Worm (Caenorhabditis elegans): ENCODE measurements around the gene C29G2.6.
"Not testable (repeated sequence)": the region's sequence is repeated elsewhere in the genome, so short reads cannot be mapped to it uniquely, and the experiment has no call there.

C29G2.6 gene

DNA sequence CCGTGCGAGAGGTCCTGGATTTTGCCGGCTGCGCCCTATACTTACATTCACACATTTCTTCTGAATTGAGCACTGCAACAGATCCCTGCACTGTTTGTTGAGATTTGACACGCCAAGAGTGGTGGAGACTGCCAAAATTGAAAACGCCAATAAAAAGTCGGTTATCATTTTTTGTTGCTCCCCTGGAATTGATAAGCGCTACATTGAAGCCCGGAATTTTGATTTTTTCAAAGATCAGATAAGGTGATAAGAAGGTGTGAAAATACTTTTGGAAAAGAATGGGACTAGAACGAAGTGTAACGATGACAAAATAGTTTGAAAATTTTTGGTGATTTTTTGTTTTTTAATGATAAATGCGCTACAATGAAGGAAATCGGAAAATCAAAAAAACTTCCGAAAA is at the start of gene C29G2.6:
C29G2.6 (minus strand) TSS at position 182 of the 400 bp plus-strand sequence.
- TF ChIP-seq tbx-11 (GFP tag; IDR thresholded peaks at IDR 0.05) (no peak), hmg-4 (GFP tag; optimal IDR thresholded peaks at IDR 0.05) (no peak), tbx-37 (GFP tag; conservative IDR thresholded peaks at IDR 0.05) (no peak), hmbx-1 (tag; optimal IDR thresholded peaks at IDR 0.05) (no peak), F13C5.2 (tag; optimal IDR thresholded peaks at IDR 0.05) (no peak), hnd-1 (tag; optimal IDR thresholded peaks at IDR 0.05) (no peak), B0310.2 (tag; optimal IDR thresholded peaks at IDR 0.05) (no peak)

DNA sequence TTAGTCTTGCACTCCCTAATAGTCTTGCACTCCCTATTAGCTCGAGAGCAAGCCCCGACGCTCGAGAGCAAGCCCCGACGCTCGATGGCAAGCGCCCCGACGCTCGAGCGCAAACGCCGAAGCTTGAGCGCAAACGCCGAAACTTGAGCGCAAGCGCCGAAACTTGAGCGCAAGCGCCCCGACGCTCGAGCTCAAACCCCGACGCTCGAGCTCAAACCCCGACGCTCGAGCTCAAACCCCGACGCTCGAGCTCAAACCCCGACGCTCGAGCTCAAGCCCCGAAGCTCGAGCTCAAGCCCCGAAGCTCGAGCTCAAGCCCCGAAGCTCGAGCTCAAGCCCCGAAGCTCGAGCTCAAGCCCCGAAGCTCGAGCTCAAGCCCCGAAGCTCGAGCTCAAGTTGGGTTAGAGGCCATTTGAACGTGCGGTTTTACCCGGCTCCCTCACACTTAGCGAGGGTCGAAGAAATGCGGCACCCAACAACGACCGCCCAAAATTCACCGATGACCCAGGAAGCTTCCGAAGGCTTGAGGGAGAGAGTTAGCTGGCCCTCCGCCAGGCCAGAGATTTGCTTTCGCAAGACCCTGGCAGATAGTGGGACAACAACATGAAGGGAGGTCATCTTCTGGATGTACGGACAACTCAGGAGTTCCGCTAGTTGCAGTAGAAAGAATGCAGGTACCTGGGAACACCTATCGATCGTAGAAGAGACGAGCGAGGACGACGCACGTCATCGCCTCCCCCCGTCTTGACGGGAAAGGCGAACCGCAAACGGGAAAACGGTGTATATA is 49.3 kb upstream of the C29G2.6 start:
- TF ChIP-seq pes-1 (GFP tag; IDR thresholded peaks at IDR 0.05), result 0 out of 2 replicates have a peak, but pooled peaks have one; percentile 11
- peak; percentile 29; the same call in 1 of the 2 replicates for TF ChIP-seq flt-1 (GFP tag; IDR thresholded peaks at IDR 0.05)

DNA sequence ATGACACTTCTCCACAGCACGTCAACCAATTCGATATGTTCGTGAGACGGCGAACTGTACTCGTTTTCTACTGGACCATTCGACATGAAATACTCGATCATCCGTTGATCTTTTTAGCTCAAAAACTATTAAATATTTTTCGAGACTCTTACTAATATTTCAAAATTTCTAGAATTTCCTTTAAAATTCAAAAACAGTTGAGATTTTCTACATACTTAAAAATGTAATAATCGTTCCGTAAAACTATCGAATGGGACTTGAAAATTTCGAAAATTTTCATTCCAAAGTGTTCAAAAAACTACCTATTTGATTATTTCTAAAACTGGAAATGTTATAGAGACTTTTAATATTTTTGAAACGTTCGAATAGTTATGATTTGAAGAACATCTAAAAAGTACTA is 39.7 kb upstream of the C29G2.6 start, which contains the start of gene sknr-1:
sknr-1 (minus strand) TSS at position 101 of the 400 bp plus-strand sequence.
- not testable (repeated sequence) for TF ChIP-seq hmbx-1 (tag; optimal IDR thresholded peaks at IDR 0.05); ceh-13 (GFP tag; optimal IDR thresholded peaks at IDR 0.05); ets-7 (tag; optimal IDR thresholded peaks at IDR 0.05)

DNA sequence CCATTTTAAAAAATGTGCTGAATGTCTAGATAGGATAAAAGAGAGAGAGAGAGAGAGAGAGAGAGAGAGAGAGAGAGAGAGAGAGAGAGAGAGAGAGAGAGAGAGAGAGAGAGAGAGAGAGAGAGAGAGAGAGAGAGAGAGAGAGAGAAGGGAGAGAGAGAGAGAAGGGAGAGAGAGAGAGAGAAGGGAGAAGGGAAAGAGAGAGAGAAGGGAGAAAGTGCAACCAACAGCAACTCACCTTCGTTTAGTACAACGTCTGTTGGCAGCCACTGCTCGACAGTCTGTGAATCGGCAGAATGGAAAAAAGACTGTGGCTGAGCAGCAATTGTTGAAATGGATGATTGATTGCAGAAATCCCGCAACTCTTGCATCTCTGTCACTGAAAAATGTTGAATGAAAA is 38.1 kb upstream of the C29G2.6 start:
- TF ChIP-seq flt-1 (GFP tag; IDR thresholded peaks at IDR 0.05), result peak; percentile 27; the same call in 1 of the 2 replicates
- TF ChIP-seq tbx-37 (GFP tag; conservative IDR thresholded peaks at IDR 0.05), result no peak
- no peak for TF ChIP-seq sea-1 (GFP tag; conservative IDR thresholded peaks at IDR 0.05)

DNA sequence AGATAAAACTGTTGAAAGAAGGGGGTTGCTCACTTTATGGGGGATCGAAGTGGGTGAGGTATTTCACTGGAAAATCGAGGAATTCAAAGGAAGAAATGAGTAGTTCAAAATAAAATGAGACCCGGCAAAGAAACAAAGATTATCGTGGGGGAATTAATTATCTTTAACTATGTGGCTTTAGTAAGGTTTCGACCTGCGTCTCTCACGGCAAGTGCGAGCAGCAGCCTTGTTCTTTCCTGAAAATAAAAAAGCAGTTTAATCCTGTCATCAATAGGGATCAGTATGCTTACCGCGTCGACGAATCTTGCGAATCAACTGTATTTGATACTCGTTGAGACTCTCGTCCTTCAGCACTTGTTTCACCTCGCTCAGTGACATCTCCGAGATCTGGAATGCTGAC is 36.2 kb upstream of the C29G2.6 start, which contains the start of gene srh-271:
srh-271 (minus strand) TSS at position 101 of the 400 bp plus-strand sequence.
- TF ChIP-seq aly-1 (tag; optimal IDR thresholded peaks at IDR 0.05), result no peak
- TF ChIP-seq hmg-4 (GFP tag; optimal IDR thresholded peaks at IDR 0.05), result no peak
- TF ChIP-seq B0310.2 (tag; optimal IDR thresholded peaks at IDR 0.05), result no peak
- no peak for TF ChIP-seq pes-1 (GFP tag; IDR thresholded peaks at IDR 0.05)
- no peak for TF ChIP-seq F13C5.2 (tag; optimal IDR thresholded peaks at IDR 0.05)
- no peak for TF ChIP-seq ceh-36 (tag; optimal IDR thresholded peaks at IDR 0.05)
- TF ChIP-seq hnd-1 (tag; optimal IDR thresholded peaks at IDR 0.05), result no peak
- no peak for TF ChIP-seq ets-7 (tag; optimal IDR thresholded peaks at IDR 0.05)
- no peak for TF ChIP-seq tra-4 (tag; optimal IDR thresholded peaks at IDR 0.05)
- TF ChIP-seq ceh-13 (GFP tag; optimal IDR thresholded peaks at IDR 0.05), result no peak
- TF ChIP-seq tbx-11 (GFP tag; IDR thresholded peaks at IDR 0.05), result no peak
- TF ChIP-seq tbx-37 (GFP tag; conservative IDR thresholded peaks at IDR 0.05), result no peak
- TF ChIP-seq scrt-1 (GFP tag; IDR thresholded peaks at IDR 0.05), result no peak

DNA sequence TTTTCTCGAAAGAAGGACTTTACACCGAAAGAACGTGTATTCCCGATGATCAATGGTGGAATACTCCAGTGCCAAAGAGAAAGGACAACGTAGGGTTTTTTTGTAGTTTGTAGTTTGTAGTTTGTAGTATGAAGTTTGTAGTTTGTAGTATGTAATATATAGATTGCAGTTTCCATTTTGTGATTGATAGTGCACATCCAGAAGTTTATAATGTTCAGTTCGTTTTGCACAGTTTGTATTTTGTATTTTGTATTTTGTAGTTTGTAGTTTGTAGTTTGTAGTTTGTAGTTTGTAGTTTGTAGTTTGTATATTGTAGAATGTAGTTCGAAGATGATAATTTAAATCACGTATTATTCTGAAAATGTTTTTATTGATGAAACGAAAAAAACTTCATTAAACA is 31.8 kb upstream of the C29G2.6 start:
- no peak for TF ChIP-seq sea-1 (GFP tag; conservative IDR thresholded peaks at IDR 0.05)
- TF ChIP-seq tbx-11 (GFP tag; IDR thresholded peaks at IDR 0.05), result 0 out of 2 replicates have a peak, but pooled peaks have one; percentile 13

DNA sequence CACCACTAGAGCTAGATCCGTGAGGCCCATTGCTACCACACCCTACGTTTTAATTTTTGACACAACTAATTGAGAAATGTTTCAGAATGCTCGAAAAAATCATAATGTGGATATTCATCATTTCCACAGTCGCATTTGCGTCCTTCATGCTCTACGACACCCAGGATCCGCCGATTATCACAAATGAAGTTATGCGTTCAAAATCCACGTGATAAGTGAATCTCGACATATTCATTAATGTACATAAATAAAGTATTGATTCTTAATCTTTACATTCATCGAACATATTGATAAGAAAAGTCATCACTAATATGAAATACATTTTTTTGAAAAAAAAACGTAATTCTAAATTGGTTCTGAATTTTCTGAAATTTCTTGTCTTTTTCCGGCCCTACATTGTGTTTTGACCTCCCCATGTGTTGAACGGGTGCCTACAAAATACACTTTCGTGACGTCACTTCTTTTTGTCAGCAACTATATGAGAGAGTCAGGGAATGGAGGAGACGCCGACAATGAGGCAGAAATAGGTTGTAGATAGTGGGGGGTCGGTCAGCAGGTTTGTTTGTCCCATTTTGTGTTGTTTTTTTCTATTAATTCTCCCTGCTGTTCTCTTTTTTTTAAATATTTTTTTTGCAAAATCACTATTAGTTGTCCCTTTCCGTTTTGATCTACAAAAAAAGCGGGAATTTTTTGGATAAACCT is 29.4 kb upstream of the C29G2.6 start, which contains the start of gene F53E10.1:
F53E10.1 (plus strand) TSS at position 325 of the 702 bp plus-strand sequence.
- no peak for TF ChIP-seq flt-1 (GFP tag; IDR thresholded peaks at IDR 0.05)
- no peak for TF ChIP-seq sea-1 (GFP tag; conservative IDR thresholded peaks at IDR 0.05)
- no peak for TF ChIP-seq ets-7 (tag; optimal IDR thresholded peaks at IDR 0.05)
- TF ChIP-seq ceh-13 (GFP tag; optimal IDR thresholded peaks at IDR 0.05), result no peak
- no peak for TF ChIP-seq hmg-4 (GFP tag; optimal IDR thresholded peaks at IDR 0.05)
- no peak for TF ChIP-seq F13C5.2 (tag; optimal IDR thresholded peaks at IDR 0.05)
- no peak for TF ChIP-seq scrt-1 (GFP tag; IDR thresholded peaks at IDR 0.05)
- no peak for TF ChIP-seq B0310.2 (tag; optimal IDR thresholded peaks at IDR 0.05)
- TF ChIP-seq aly-1 (tag; optimal IDR thresholded peaks at IDR 0.05), result no peak
- TF ChIP-seq ceh-36 (tag; optimal IDR thresholded peaks at IDR 0.05), result no peak
- no peak for TF ChIP-seq hnd-1 (tag; optimal IDR thresholded peaks at IDR 0.05)
- no peak for TF ChIP-seq hmbx-1 (tag; optimal IDR thresholded peaks at IDR 0.05)
- TF ChIP-seq tbx-11 (GFP tag; IDR thresholded peaks at IDR 0.05), result no peak
- no peak for TF ChIP-seq tbx-37 (GFP tag; conservative IDR thresholded peaks at IDR 0.05)
- no peak for TF ChIP-seq pes-1 (GFP tag; IDR thresholded peaks at IDR 0.05)

DNA sequence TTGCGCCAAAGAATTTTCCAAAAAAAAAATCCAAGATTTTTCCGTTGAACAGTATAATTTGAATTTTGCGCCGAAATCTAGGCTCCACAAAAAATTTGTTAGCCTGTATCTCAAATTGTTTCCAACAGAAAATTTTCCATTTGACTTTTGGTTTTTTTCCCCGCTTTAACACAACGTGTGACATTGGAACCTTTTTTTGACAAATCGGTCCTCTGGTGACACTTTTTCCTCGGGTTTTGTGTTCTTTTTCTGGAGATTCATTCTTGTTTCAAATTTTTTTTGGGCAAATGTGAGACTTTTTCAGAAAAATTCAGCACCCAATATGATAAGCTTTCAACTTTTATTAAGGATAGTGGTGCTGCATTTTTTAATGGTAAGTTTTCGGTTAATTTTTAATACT is 22.6 kb upstream of the C29G2.6 start, which contains the start of gene acr-17:
acr-17 (plus strand) TSS at position 301 of the 400 bp plus-strand sequence.
- TF ChIP-seq aly-1 (tag; optimal IDR thresholded peaks at IDR 0.05) (no peak), hnd-1 (tag; optimal IDR thresholded peaks at IDR 0.05) (no peak), flt-1 (GFP tag; IDR thresholded peaks at IDR 0.05) (no peak), tra-4 (tag; optimal IDR thresholded peaks at IDR 0.05) (no peak), hmbx-1 (tag; optimal IDR thresholded peaks at IDR 0.05) (no peak), B0310.2 (tag; optimal IDR thresholded peaks at IDR 0.05) (no peak), F13C5.2 (tag; optimal IDR thresholded peaks at IDR 0.05) (no peak), ama-1 (optimal IDR thresholded peaks at IDR 0.05) (no peak), ceh-36 (tag; optimal IDR thresholded peaks at IDR 0.05) (no peak), tbx-11 (GFP tag; IDR thresholded peaks at IDR 0.05) (no peak), pes-1 (GFP tag; IDR thresholded peaks at IDR 0.05) (no peak), ceh-13 (GFP tag; optimal IDR thresholded peaks at IDR 0.05) (no peak), tbx-37 (GFP tag; conservative IDR thresholded peaks at IDR 0.05) (no peak), hmg-4 (GFP tag; optimal IDR thresholded peaks at IDR 0.05) (no peak)

All from whole organism, early embryonic.